Fruit fly (Drosophila melanogaster) whole organism, embryonic: ENCODE results near the gene dnc.

ENCODE experiments used
- Abd-B ChIP-seq: fragments of 200-800 bp; sonication (Bioruptor generic); optimal IDR thresholded peaks from 2 replicates; lab custom pipeline; 2018; ENCODE audit warnings: missing biosample characterization, mild to moderate bottlenecking, missing genetic modification characterization, moderate library complexity
- Aef1 ChIP-seq: fragments of 200-800 bp; sonication (Bioruptor generic); IDR thresholded peaks from 3 replicates; pipeline ENCODE4 v1.3.6; 2022; ENCODE audit warnings: missing biosample characterization, missing genetic modification characterization
- B-H2 ChIP-seq: fragments of 200-800 bp; sonication (Bioruptor generic); optimal IDR thresholded peaks from 2 replicates; lab custom pipeline; 2018; ENCODE audit warnings: missing biosample characterization, mild to moderate bottlenecking, missing genetic modification characterization
- Bdp1 ChIP-seq: fragments of 200-800 bp; sonication (Bioruptor generic); optimal IDR thresholded peaks from 3 replicates; lab custom pipeline; 2016; ENCODE audit warnings: missing biosample characterization, missing genetic modification characterization
- CG10543 ChIP-seq: fragments of 200-800 bp; sonication (Bioruptor generic); optimal IDR thresholded peaks from 3 replicates; lab custom pipeline; 2017; ENCODE audit warnings: missing biosample characterization, mild to moderate bottlenecking, missing genetic modification characterization, moderate library complexity
- CG11504 ChIP-seq: fragments of 200-800 bp; sonication (Bioruptor generic); optimal IDR thresholded peaks from 3 replicates; lab custom pipeline; 2019; ENCODE audit warnings: missing biosample characterization, mild to moderate bottlenecking, missing genetic modification characterization, moderate library complexity
- CG12071 ChIP-seq: fragments of 200-800 bp; sonication (Bioruptor generic); optimal IDR thresholded peaks from 3 replicates; lab custom pipeline; 2018; ENCODE audit warnings: missing biosample characterization, mild to moderate bottlenecking, missing genetic modification characterization
- CG12236 ChIP-seq: fragments of 200-800 bp; sonication (Bioruptor generic); optimal IDR thresholded peaks from 2 replicates; lab custom pipeline; 2016; ENCODE audit warnings: missing biosample characterization, missing genetic modification characterization
- CG12299 ChIP-seq: fragments of 200-800 bp; sonication (Bioruptor generic); optimal IDR thresholded peaks from 2 replicates; lab custom pipeline; 2018; ENCODE audit warnings: missing biosample characterization, mild to moderate bottlenecking, missing genetic modification characterization
- CG13123 ChIP-seq: fragments of 200-800 bp; sonication (Bioruptor generic); optimal IDR thresholded peaks from 2 replicates; lab custom pipeline; 2016; ENCODE audit warnings: missing biosample characterization, missing genetic modification characterization
- CG13424 ChIP-seq: fragments of 200-800 bp; sonication (Bioruptor generic); optimal IDR thresholded peaks from 2 replicates; lab custom pipeline; 2019; ENCODE audit warnings: missing biosample characterization, mild to moderate bottlenecking, missing genetic modification characterization, moderate library complexity
- CG15479 ChIP-seq: fragments of 200-800 bp; sonication (Bioruptor generic); optimal IDR thresholded peaks from 3 replicates; lab custom pipeline; 2019; ENCODE audit warnings: missing biosample characterization, mild to moderate bottlenecking, missing genetic modification characterization, moderate library complexity
- CG3407 ChIP-seq: fragments of 200-800 bp; sonication (Bioruptor generic); optimal IDR thresholded peaks from 2 replicates; lab custom pipeline; 2018; ENCODE audit warnings: missing biosample characterization, mild to moderate bottlenecking, missing genetic modification characterization
- CG34422 ChIP-seq: fragments of 200-800 bp; sonication (Bioruptor generic); IDR thresholded peaks from 3 replicates; pipeline ENCODE4 v1.3.6; 2022; ENCODE audit warnings: missing biosample characterization, missing genetic modification characterization
- CG43689 ChIP-seq: fragments of 200-800 bp; sonication (Bioruptor generic); IDR thresholded peaks from 2 replicates; pipeline ENCODE4 v1.3.6; 2022; ENCODE audit warnings: missing biosample characterization, missing genetic modification characterization
- CG4424 ChIP-seq: fragments of 200-800 bp; sonication (Bioruptor generic); optimal IDR thresholded peaks from 3 replicates; lab custom pipeline; 2016; ENCODE audit warnings: missing biosample characterization, missing genetic modification characterization
- CG6272 ChIP-seq: fragments of 200-800 bp; sonication (Bioruptor generic); IDR thresholded peaks from 2 replicates; pipeline ENCODE4 v1.3.6; 2022; ENCODE audit warnings: missing biosample characterization, missing genetic modification characterization
- CG6654 ChIP-seq: fragments of 200-800 bp; sonication (Bioruptor generic); optimal IDR thresholded peaks from 2 replicates; lab custom pipeline; 2017; ENCODE audit warnings: missing biosample characterization, mild to moderate bottlenecking, missing genetic modification characterization
- CG7372 ChIP-seq: fragments of 200-800 bp; sonication (Bioruptor generic); IDR thresholded peaks from 2 replicates; pipeline ENCODE4 v1.3.6; 2022; ENCODE audit warnings: missing biosample characterization, missing genetic modification characterization
- CG7963 ChIP-seq: fragments of 200-800 bp; sonication (Bioruptor generic); IDR thresholded peaks from 3 replicates; pipeline ENCODE4 v1.3.6; 2022; ENCODE audit warnings: missing biosample characterization, missing genetic modification characterization; ENCODE audit not compliant: partially characterized antibody
- CG9215 ChIP-seq: fragments of 200-800 bp; sonication (Bioruptor generic); IDR thresholded peaks from 2 replicates; pipeline ENCODE4 v1.3.6; 2022; ENCODE audit warnings: missing biosample characterization, missing genetic modification characterization
- CHES-1-like ChIP-seq: fragments of 200-800 bp; sonication (Bioruptor generic); optimal IDR thresholded peaks from 2 replicates; lab custom pipeline; 2016; ENCODE audit warnings: missing biosample characterization, missing genetic modification characterization
- Dip3 ChIP-seq: fragments of 200-800 bp; sonication (Bioruptor generic); optimal IDR thresholded peaks from 3 replicates; lab custom pipeline; 2016; ENCODE audit warnings: missing biosample characterization, missing genetic modification characterization
- Ets65A ChIP-seq: fragments of 200-800 bp; sonication (Bioruptor generic); peaks from one replicate; lab custom pipeline; 2016; ENCODE audit warnings: missing biosample characterization, missing genetic modification characterization
- HmgZ ChIP-seq: fragments of 200-800 bp; sonication (Bioruptor generic); optimal IDR thresholded peaks from 2 replicates; lab custom pipeline; 2018; ENCODE audit warnings: missing biosample characterization, mild to moderate bottlenecking, missing genetic modification characterization
- Spps ChIP-seq: fragments of 200-800 bp; sonication (Bioruptor generic); optimal IDR thresholded peaks from 2 replicates; lab custom pipeline; 2018; ENCODE audit warnings: missing biosample characterization, mild to moderate bottlenecking, missing genetic modification characterization
- Stat92E ChIP-seq, 3 experiments: fragments of >200 bp in 2 of 3; fragments of 200-800 bp in 1 of 3; sonication (Bioruptor generic) in 1 of 3; optimal IDR thresholded peaks; 2 replicates each; lab custom pipeline; 2017 to 2019; ENCODE audit warnings: missing biosample characterization in 3 of 3, missing genetic modification characterization in 3 of 3, mild to moderate bottlenecking in 1 of 3, moderate library complexity in 1 of 3
- Xbp1 ChIP-seq: fragments of 200-800 bp; sonication (Bioruptor generic); optimal IDR thresholded peaks from 3 replicates; lab custom pipeline; 2016; ENCODE audit warnings: missing biosample characterization, mild to moderate bottlenecking, missing genetic modification characterization
- Xrp1 ChIP-seq: fragments of 200-800 bp; sonication (Bioruptor generic); IDR thresholded peaks from 2 replicates; pipeline ENCODE4 v1.3.6; 2022; ENCODE audit warnings: missing biosample characterization, missing genetic modification characterization
- aop ChIP-seq: fragments of 200-800 bp; sonication (Bioruptor generic); IDR thresholded peaks from 2 replicates; pipeline ENCODE4 v1.3.6; 2022; ENCODE audit warnings: missing biosample characterization, missing genetic modification characterization
- bbx ChIP-seq: fragments of 200-800 bp; sonication (Bioruptor generic); IDR thresholded peaks from 2 replicates; pipeline ENCODE4 v1.3.6; 2022; ENCODE audit warnings: missing biosample characterization, missing genetic modification characterization; ENCODE audit not compliant: partially characterized antibody
- dati ChIP-seq: fragments of 200-800 bp; sonication (Bioruptor generic); IDR thresholded peaks from 2 replicates; pipeline ENCODE4 v1.3.6; 2022; ENCODE audit warnings: missing biosample characterization, missing genetic modification characterization
- fd3F ChIP-seq: fragments of 200-800 bp; sonication (Bioruptor generic); optimal IDR thresholded peaks from 2 replicates; lab custom pipeline; 2018; ENCODE audit warnings: missing biosample characterization, mild to moderate bottlenecking, missing genetic modification characterization, moderate library complexity
- fru ChIP-seq: fragments of >200 bp; optimal IDR thresholded peaks from 2 replicates; lab custom pipeline; 2017
- gfzf ChIP-seq: fragments of 200-800 bp; sonication (Bioruptor generic); optimal IDR thresholded peaks from 2 replicates; lab custom pipeline; 2016; ENCODE audit warnings: missing biosample characterization, mild to moderate bottlenecking, missing genetic modification characterization, moderate library complexity
- her ChIP-seq: fragments of 200-800 bp; sonication (Bioruptor generic); optimal IDR thresholded peaks from 2 replicates; lab custom pipeline; 2016; ENCODE audit warnings: missing biosample characterization, missing genetic modification characterization
- knrl ChIP-seq: fragments of 200-800 bp; sonication (Bioruptor generic); IDR thresholded peaks from 3 replicates; pipeline ENCODE4 v1.3.6; 2022; ENCODE audit warnings: missing biosample characterization, missing genetic modification characterization; ENCODE audit not compliant: partially characterized antibody
- lov ChIP-seq, 2 experiments: fragments of 200-800 bp in 1 of 2; fragments of >200 bp in 1 of 2; sonication (Bioruptor generic) in 1 of 2; IDR thresholded peaks in 1 of 2; optimal IDR thresholded peaks in 1 of 2; 2 replicates in 1 of 2; 3 replicates in 1 of 2; pipeline versions ENCODE4 v1.3.6 to Lab custom; 2017 to 2022; ENCODE audit warnings: missing biosample characterization in 1 of 2, missing genetic modification characterization in 1 of 2
- mirr ChIP-seq: fragments of 200-800 bp; sonication (Bioruptor generic); optimal IDR thresholded peaks from 3 replicates; lab custom pipeline; 2018; ENCODE audit warnings: missing biosample characterization, mild to moderate bottlenecking, missing genetic modification characterization
- org-1 ChIP-seq: fragments of 200-800 bp; sonication (Bioruptor generic); optimal IDR thresholded peaks from 2 replicates; lab custom pipeline; 2017; ENCODE audit warnings: missing biosample characterization, missing genetic modification characterization
- pan ChIP-seq, 4 experiments: fragments of >200 bp in 3 of 4; fragments of 200-800 bp in 1 of 4; sonication (Bioruptor generic) in 1 of 4; optimal IDR thresholded peaks in 3 of 4; IDR thresholded peaks in 1 of 4; 2 replicates each; pipeline versions ENCODE4 v1.3.6 to Lab custom; 2017 to 2022; ENCODE audit warnings: missing biosample characterization in 2 of 4, missing genetic modification characterization in 2 of 4, mixed read lengths in 1 of 4
- phol ChIP-seq: fragments of 200-800 bp; sonication (Bioruptor generic); optimal IDR thresholded peaks from 3 replicates; lab custom pipeline; 2018; ENCODE audit warnings: missing biosample characterization, mild to moderate bottlenecking, missing genetic modification characterization, moderate library complexity
- schlank ChIP-seq: fragments of 200-800 bp; sonication (Bioruptor generic); optimal IDR thresholded peaks from 2 replicates; lab custom pipeline; 2018; ENCODE audit warnings: missing biosample characterization, mild to moderate bottlenecking, missing genetic modification characterization
- scrt ChIP-seq: fragments of 200-800 bp; sonication (Bioruptor generic); optimal IDR thresholded peaks from 2 replicates; lab custom pipeline; 2018; ENCODE audit warnings: missing biosample characterization, mild to moderate bottlenecking, missing genetic modification characterization, moderate library complexity
- seq ChIP-seq: fragments of 200-800 bp; sonication (Bioruptor generic); IDR thresholded peaks from 2 replicates; pipeline ENCODE4 v1.3.6; 2022; ENCODE audit warnings: missing biosample characterization, missing genetic modification characterization
- sob ChIP-seq: fragments of 200-800 bp; sonication (Bioruptor generic); IDR thresholded peaks from 2 replicates; pipeline ENCODE4 v1.3.6; 2022; ENCODE audit warnings: missing biosample characterization, missing genetic modification characterization
- zf30C ChIP-seq: fragments of 200-800 bp; sonication (Bioruptor generic); optimal IDR thresholded peaks from 3 replicates; lab custom pipeline; 2018; ENCODE audit warnings: missing biosample characterization, mild to moderate bottlenecking, missing genetic modification characterization

The dnc gene

dm6 chrX:3162405-3163256, 13.6 kb upstream of the dnc start (continued):
- TF ChIP-seq lov (optimal IDR thresholded peaks at IDR 0.05; lab: Kevin White, UChicago) = no peak
- peak; percentile 89 for TF ChIP-seq lov (GFP tag; IDR thresholded peaks at IDR 0.05; lab: Robert Waterston, UW)
- peak; percentile 74 for TF ChIP-seq Dip3 (GFP tag; lab: Kevin White, UChicago)
- peak; percentile 78 for TF ChIP-seq fd3F (GFP tag; lab: Kevin White, UChicago)
- TF ChIP-seq knrl (GFP tag; lab: Robert Waterston, UW) = 0 out of 3 replicates have a peak, but pooled peaks have one; percentile 33
- peak; percentile 88 for TF ChIP-seq sob
- peak; percentile 79 for TF ChIP-seq CG13123 (GFP tag; lab: Kevin White, UChicago)
- peak; percentile 93 for TF ChIP-seq CG4424 (GFP tag; lab: Kevin White, UChicago)
- peak; percentile 84 for TF ChIP-seq Abd-B (GFP tag; lab: Kevin White, UChicago)
- TF ChIP-seq CG13424 = peak; percentile 93
- peak; percentile 82 for TF ChIP-seq Bdp1 (GFP tag; lab: Kevin White, UChicago)
- peak; percentile 83 for TF ChIP-seq scrt
- peak; percentile 91 for TF ChIP-seq CHES-1-like (GFP tag; lab: Kevin White, UChicago)
- peak; percentile 29 for TF ChIP-seq zf30C
- no peak for TF ChIP-seq fru
- TF ChIP-seq CG7963 (GFP tag; lab: Robert Waterston, UW) = no peak
- peak; percentile 77 for TF ChIP-seq CG43689 (GFP tag; lab: Robert Waterston, UW)
- peak; percentile 45 for TF ChIP-seq mirr
- peak; percentile 94 for TF ChIP-seq CG34422 (GFP tag; lab: Robert Waterston, UW)
- TF ChIP-seq CG11504 (tag; lab: Kevin White, UChicago) = peak; percentile 93
- peak; percentile 14 for TF ChIP-seq B-H2 (GFP tag; lab: Kevin White, UChicago)
- peak; percentile 94 for TF ChIP-seq Xbp1 (GFP tag; lab: Kevin White, UChicago)
- peak; percentile 87 for TF ChIP-seq CG12071
- TF ChIP-seq CG7372 = peak; percentile 80
- TF ChIP-seq org-1 (GFP tag; lab: Kevin White, UChicago) = peak; percentile 96
- peak; percentile 89 for TF ChIP-seq seq
- TF ChIP-seq pan (optimal IDR thresholded peaks at IDR 0.05; lab: Kevin White, UChicago) = no peak
- peak in 1 of 2 experiments; percentile 93 for TF ChIP-seq pan (GFP tag; optimal IDR thresholded peaks at IDR 0.05 in 1 of 2, IDR thresholded peaks at IDR 0.05 in 1 of 2)
- TF ChIP-seq bbx = 0 out of 2 replicates have a peak, but pooled peaks have one; percentile 22
- peak; percentile 40 for TF ChIP-seq schlank (tag; lab: Kevin White, UChicago)
- TF ChIP-seq CG3407 (GFP tag; lab: Kevin White, UChicago) = peak; percentile 89
- peak; percentile 92 for TF ChIP-seq HmgZ (tag; lab: Kevin White, UChicago)
- peak; percentile 93 for TF ChIP-seq CG12236 (GFP tag; lab: Kevin White, UChicago)
- TF ChIP-seq CG15479 (GFP tag; lab: Kevin White, UChicago) = peak; percentile 98
- peak; percentile 88 for TF ChIP-seq her (GFP tag; lab: Kevin White, UChicago)
- TF ChIP-seq Aef1 = peak; percentile 90
- peak; percentile 98 for TF ChIP-seq Ets65A (GFP tag; lab: Kevin White, UChicago)
- peak; percentile 93 for TF ChIP-seq Spps (tag; lab: Kevin White, UChicago)
- TF ChIP-seq CG6654 = peak; percentile 80
- TF ChIP-seq CG12299 (tag; lab: Kevin White, UChicago) = peak; percentile 83
- TF ChIP-seq aop (GFP tag; lab: Robert Waterston, UW) = peak; percentile 73
- peak; percentile 97 for TF ChIP-seq Xrp1 (GFP tag; lab: Robert Waterston, UW)
- peak; percentile 78 for TF ChIP-seq CG9215 (GFP tag; lab: Robert Waterston, UW)
- peak; percentile 86 for TF ChIP-seq CG6272 (GFP tag; lab: Robert Waterston, UW)
- peak; percentile 76 for TF ChIP-seq dati
- peak; percentile 95 for TF ChIP-seq phol (tag; lab: Kevin White, UChicago)
- TF ChIP-seq Stat92E (GFP tag; optimal IDR thresholded peaks at IDR 0.05; lab: Kevin White, UChicago) = peak in 1 of 3 experiments; percentile 82
- peak; percentile 29 for TF ChIP-seq gfzf (GFP tag; lab: Kevin White, UChicago)
- peak; percentile 74 for TF ChIP-seq CG10543 (GFP tag; lab: Kevin White, UChicago)
